Worm (Caenorhabditis elegans): ENCODE data around the gene F09E5.12.
"Not testable (repeated sequence)": the region's sequence is repeated elsewhere in the genome, so short reads cannot be mapped to it uniquely, and the experiment has no call there.

The F09E5.12 gene

ce11 chrII:5350357-5350756 is 20.2 kb downstream of the F09E5.12 start, which contains the start of gene F09E5.8:
Gene F09E5.8, plus strand, starts transcription at chrII:5350669.
- not testable (repeated sequence) for TF ChIP-seq jun-1, ceh-28, ceh-9 (tag; optimal IDR thresholded peaks at IDR 0.05)

ce11 chrII:5346350-5346749 is 24.2 kb downstream of the F09E5.12 start:
- peak; percentile 19 for TF ChIP-seq ceh-82 (tag; optimal IDR thresholded peaks at IDR 0.05)
- peak; percentile 31 for TF ChIP-seq jun-1 (tag; optimal IDR thresholded peaks at IDR 0.05)
- TF ChIP-seq nhr-25 (tag; optimal IDR thresholded peaks at IDR 0.05): peak; percentile 57
- TF ChIP-seq lin-15B (tag; optimal IDR thresholded peaks at IDR 0.05): peak; percentile 47
- peak; percentile 43 for TF ChIP-seq nhr-43 (tag; optimal IDR thresholded peaks at IDR 0.05; ENCODE audit: poor library complexity, severe bottlenecking)
- TF ChIP-seq R02D3.7 (tag; optimal IDR thresholded peaks at IDR 0.05): peak; percentile 61
- peak; percentile 11 for TF ChIP-seq egl-5 (tag; optimal IDR thresholded peaks at IDR 0.05)
- TF ChIP-seq pha-4 (tag; optimal IDR thresholded peaks at IDR 0.05): peak; percentile 72
- TF ChIP-seq nhr-23 (tag; optimal IDR thresholded peaks at IDR 0.05): peak; percentile 74
- TF ChIP-seq elt-2 (tag; optimal IDR thresholded peaks at IDR 0.05): peak; percentile 62
- TF ChIP-seq lin-39 (tag; optimal IDR thresholded peaks at IDR 0.05): peak; percentile 52
- TF ChIP-seq nfya-1 (tag; optimal IDR thresholded peaks at IDR 0.05; ENCODE audit: insufficient read depth): peak; percentile 74
- peak; percentile 42 for TF ChIP-seq ceh-28 (tag; optimal IDR thresholded peaks at IDR 0.05)

ce11 chrII:5344775-5345174 is 25.8 kb downstream of the F09E5.12 start, which contains the start of gene F09E5.14:
Gene F09E5.14, minus strand, starts transcription at chrII:5344875.
- TF ChIP-seq fkh-10 (GFP tag; optimal IDR thresholded peaks at IDR 0.05) (no peak), ZK546.5 (tag; optimal IDR thresholded peaks at IDR 0.05) (no peak), nhr-12 (tag; optimal IDR thresholded peaks at IDR 0.05) (no peak), hmg-11 (tag; optimal IDR thresholded peaks at IDR 0.05) (no peak), ceh-28 (tag; optimal IDR thresholded peaks at IDR 0.05) (no peak), aly-2 (tag; optimal IDR thresholded peaks at IDR 0.05) (no peak), ceh-82 (tag; optimal IDR thresholded peaks at IDR 0.05) (no peak), daf-12 (tag; optimal IDR thresholded peaks at IDR 0.05) (no peak), lsy-12 (tag; optimal IDR thresholded peaks at IDR 0.05) (no peak), ztf-4 (tag; optimal IDR thresholded peaks at IDR 0.05) (no peak), tbx-2 (tag; optimal IDR thresholded peaks at IDR 0.05) (no peak), elt-1 (tag; optimal IDR thresholded peaks at IDR 0.05) (no peak), ceh-16 (tag; optimal IDR thresholded peaks at IDR 0.05) (no peak), ztf-11 (tag; optimal IDR thresholded peaks at IDR 0.05) (no peak), sea-2 (GFP tag; optimal IDR thresholded peaks at IDR 0.05) (no peak)

- TF ChIP-seq fkh-10 (GFP tag; optimal IDR thresholded peaks at IDR 0.05): no peak
- no peak for TF ChIP-seq nhr-25 (tag; optimal IDR thresholded peaks at IDR 0.05)
- no peak for TF ChIP-seq tbx-2 (tag; optimal IDR thresholded peaks at IDR 0.05)
- no peak for TF ChIP-seq nhr-23 (tag; optimal IDR thresholded peaks at IDR 0.05)
- TF ChIP-seq ztf-4 (tag; optimal IDR thresholded peaks at IDR 0.05): no peak
- no peak for TF ChIP-seq ama-1 (optimal IDR thresholded peaks at IDR 0.05)
- TF ChIP-seq sea-2 (GFP tag; optimal IDR thresholded peaks at IDR 0.05): no peak
- no peak for TF ChIP-seq hmg-11 (tag; optimal IDR thresholded peaks at IDR 0.05)
- TF ChIP-seq pha-4 (tag; optimal IDR thresholded peaks at IDR 0.05): no peak
- no peak for TF ChIP-seq unc-62 (GFP tag; optimal IDR thresholded peaks at IDR 0.05)
- TF ChIP-seq ceh-9 (tag; optimal IDR thresholded peaks at IDR 0.05): no peak
Observed at ce11 chrII:5342412-5342811, 28.1 kb downstream of the F09E5.12 start.

ce11 chrII:5341573-5341972 is 29.0 kb downstream of the F09E5.12 start:
- TF ChIP-seq nhr-43 (tag; optimal IDR thresholded peaks at IDR 0.05; ENCODE audit: poor library complexity, severe bottlenecking) (no peak), nhr-12 (tag; optimal IDR thresholded peaks at IDR 0.05) (no peak), fkh-2 (tag; optimal IDR thresholded peaks at IDR 0.05) (no peak), ztf-11 (tag; optimal IDR thresholded peaks at IDR 0.05) (no peak), ceh-28 (tag; optimal IDR thresholded peaks at IDR 0.05) (no peak), skn-1 (tag; optimal IDR thresholded peaks at IDR 0.05) (no peak), elt-1 (tag; optimal IDR thresholded peaks at IDR 0.05) (no peak), jun-1 (tag; optimal IDR thresholded peaks at IDR 0.05) (no peak), ceh-16 (tag; optimal IDR thresholded peaks at IDR 0.05) (no peak), snpc-4 (tag; optimal IDR thresholded peaks at IDR 0.05) (no peak), lin-39 (tag; optimal IDR thresholded peaks at IDR 0.05) (no peak), mdl-1 (tag; optimal IDR thresholded peaks at IDR 0.05) (no peak), elt-3 (tag; optimal IDR thresholded peaks at IDR 0.05) (no peak), unc-39 (tag; optimal IDR thresholded peaks at IDR 0.05) (no peak), fos-1 (tag; optimal IDR thresholded peaks at IDR 0.05) (no peak), hmg-11 (tag; optimal IDR thresholded peaks at IDR 0.05) (no peak)
